Fruit fly (Drosophila melanogaster) Kc167 (cell line): ENCODE results near the gene RpL17.

Source experiments
- Sin3A ChIP-seq: fragments of >200 bp; optimal IDR thresholded peaks from 2 replicates; lab custom pipeline; 2018; ENCODE audit warnings: missing external identifiers
- h ChIP-seq: fragments of >200 bp; optimal IDR thresholded peaks from 3 replicates; lab custom pipeline; 2018; ENCODE audit warnings: missing external identifiers
- ttk ChIP-seq: sonication (Bioruptor generic); optimal IDR thresholded peaks from 2 replicates; lab custom pipeline; 2017; ENCODE audit warnings: missing external identifiers

DNA sequence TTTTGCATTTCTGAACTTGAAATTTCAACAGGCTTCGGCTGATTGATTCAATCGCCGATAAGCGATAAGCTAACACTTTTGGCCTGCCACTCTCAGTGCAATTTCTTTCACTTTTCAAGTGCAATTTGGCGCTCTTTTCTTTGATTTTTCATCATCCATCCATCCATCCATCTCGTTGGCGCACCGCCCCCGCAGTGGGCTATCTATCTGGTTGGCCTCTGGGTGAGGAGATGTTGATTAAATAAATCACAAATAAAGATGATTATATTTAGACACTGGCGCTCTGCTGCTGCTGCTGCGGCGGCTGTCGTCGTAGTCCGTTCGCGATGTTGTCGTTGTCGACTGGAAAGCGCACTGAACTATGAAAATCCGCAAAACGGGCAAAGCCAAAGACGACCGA lies 46.9 kb upstream of the RpL17 start:
- TF ChIP-seq h (lab: Kevin White, UChicago) = no peak
- TF ChIP-seq ttk (lab: Kevin White, UChicago) = no peak
- TF ChIP-seq Sin3A (lab: Kevin White, UChicago) = no peak
